Worm (Caenorhabditis elegans) whole organism, L1 larva: Measurements from ENCODE around the gene C07A4.2.

Experiments
- C16A3.4 ChIP-seq: fragments of 150-350 bp; optimal IDR thresholded peaks from 2 replicates; lab custom pipeline; 2014; ENCODE audit warnings: missing biosample characterization, missing genetic modification characterization
- C34B4.2 ChIP-seq: sonication (generic microtip); optimal IDR thresholded peaks from 2 replicates; lab custom pipeline; 2017; ENCODE audit warnings: mild to moderate bottlenecking, missing genetic modification characterization, missing compliant biosample characterization
- F16B12.6 ChIP-seq: fragments of 150-350 bp; optimal IDR thresholded peaks from 2 replicates; lab custom pipeline; 2014; ENCODE audit warnings: missing biosample characterization, missing genetic modification characterization
- Y116A8C.19 ChIP-seq: sonication (generic microtip); optimal IDR thresholded peaks from 2 replicates; lab custom pipeline; 2016; ENCODE audit warnings: missing compliant biosample characterization, missing genetic modification characterization, borderline replicate concordance
- aha-1 ChIP-seq: fragments of 150-350 bp; optimal IDR thresholded peaks from 2 replicates; lab custom pipeline; 2014; ENCODE audit warnings: missing biosample characterization, missing genetic modification characterization
- alr-1 ChIP-seq: fragments of 200-800 bp; sonication (Bioruptor generic); optimal IDR thresholded peaks from 2 replicates; lab custom pipeline; 2018; ENCODE audit warnings: borderline replicate concordance, mild to moderate bottlenecking, missing genetic modification characterization, missing compliant biosample characterization
- aly-2 ChIP-seq: fragments of 150-350 bp; optimal IDR thresholded peaks from 2 replicates; lab custom pipeline; 2014; ENCODE audit warnings: missing biosample characterization, missing genetic modification characterization
- blmp-1 ChIP-seq: fragments of 150-350 bp; optimal IDR thresholded peaks from 2 replicates; lab custom pipeline; 2014; ENCODE audit warnings: missing biosample characterization, missing genetic modification characterization
- ceh-82 ChIP-seq, 3 experiments: fragments of 150-350 bp in 1 of 3; sonication (generic microtip) in 2 of 3; optimal IDR thresholded peaks; 2 replicates each; lab custom pipeline; 2014 to 2017; ENCODE audit warnings: missing biosample characterization in 3 of 3, missing genetic modification characterization in 3 of 3
- ceh-90 ChIP-seq: sonication (generic microtip); optimal IDR thresholded peaks from 2 replicates; lab custom pipeline; 2016; ENCODE audit warnings: missing genetic modification characterization, missing compliant biosample characterization
- efl-1 ChIP-seq, 4 experiments: fragments of 150-350 bp; optimal IDR thresholded peaks in 3 of 4; peaks in 1 of 4; 1 replicate in 1 of 4; 2 replicates in 3 of 4; lab custom pipeline; 2014; ENCODE audit warnings: missing biosample characterization in 2 of 4, missing genetic modification characterization in 2 of 4, missing genetic modification reagents in 2 of 4
- egl-13 ChIP-seq: sonication (generic microtip); optimal IDR thresholded peaks from 2 replicates; lab custom pipeline; 2016; ENCODE audit warnings: missing genotype, missing genetic modification reagents, missing genetic modification characterization, missing compliant biosample characterization
- egl-27 ChIP-seq, 2 experiments: fragments of 150-350 bp in 1 of 2; sonication (generic microtip); optimal IDR thresholded peaks; 3 replicates each; lab custom pipeline; 2017 to 2018; ENCODE audit warnings: missing biosample characterization in 2 of 2, missing genetic modification characterization in 2 of 2, missing genetic modification reagents in 2 of 2
- elt-2 ChIP-seq: sonication (generic microtip); optimal IDR thresholded peaks from 2 replicates; lab custom pipeline; 2016; ENCODE audit warnings: missing genetic modification characterization, mild to moderate bottlenecking, inconsistent platforms, missing compliant biosample characterization, missing genetic modification reagents
- ets-5 ChIP-seq: fragments of 200-800 bp; sonication (Bioruptor generic); IDR thresholded peaks from 2 replicates; pipeline ENCODE4 v1.3.6; 2022; ENCODE audit warnings: missing genetic modification characterization, missing compliant biosample characterization
- fkh-8 ChIP-seq: sonication (generic microtip); optimal IDR thresholded peaks from 2 replicates; lab custom pipeline; 2016; ENCODE audit warnings: mild to moderate bottlenecking, missing genetic modification characterization, missing compliant biosample characterization
- fos-1 ChIP-seq: fragments of 150-350 bp; optimal IDR thresholded peaks from 2 replicates; lab custom pipeline; 2014; ENCODE audit warnings: missing biosample characterization, missing genetic modification characterization
- grh-1 ChIP-seq: fragments of 200-800 bp; sonication (Bioruptor generic); IDR thresholded peaks from 2 replicates; pipeline ENCODE4 v1.3.6; 2022; ENCODE audit warnings: missing genetic modification reagents, missing genetic modification characterization, missing compliant biosample characterization
- hpl-2 ChIP-seq: fragments of 150-350 bp; optimal IDR thresholded peaks from 2 replicates; lab custom pipeline; 2014; ENCODE audit warnings: missing biosample characterization, missing genetic modification reagents, missing genetic modification characterization
- irx-1 ChIP-seq: sonication (generic microtip); optimal IDR thresholded peaks from 2 replicates; lab custom pipeline; 2016; ENCODE audit warnings: missing genetic modification characterization, missing compliant biosample characterization
- isw-1 ChIP-seq: fragments of 200-800 bp; sonication (Bioruptor generic); IDR thresholded peaks from 2 replicates; pipeline ENCODE4 v1.3.6; 2022; ENCODE audit warnings: missing genetic modification characterization, missing compliant biosample characterization
- jun-1 ChIP-seq: fragments of 150-350 bp; optimal IDR thresholded peaks from 2 replicates; lab custom pipeline; 2014; ENCODE audit warnings: missing biosample characterization, missing genetic modification reagents, missing genetic modification characterization
- lin-14 ChIP-seq: fragments of 200-800 bp; sonication (Bioruptor generic); optimal IDR thresholded peaks from 2 replicates; lab custom pipeline; 2018; ENCODE audit warnings: mild to moderate bottlenecking, missing genetic modification characterization, moderate library complexity, missing compliant biosample characterization
- lsy-2 ChIP-seq, 2 experiments: fragments of 150-350 bp; optimal IDR thresholded peaks; 2 replicates each; lab custom pipeline; 2014; ENCODE audit warnings: missing biosample characterization in 2 of 2, missing genetic modification characterization in 2 of 2
- mdl-1 ChIP-seq, 2 experiments: fragments of 150-350 bp; optimal IDR thresholded peaks; 2 replicates each; lab custom pipeline; 2014 to 2017; ENCODE audit warnings: missing biosample characterization in 2 of 2, missing genetic modification characterization in 2 of 2, inconsistent platforms in 1 of 2
- mep-1 ChIP-seq: fragments of 150-350 bp; optimal IDR thresholded peaks from 2 replicates; lab custom pipeline; 2014; ENCODE audit warnings: missing biosample characterization, missing genetic modification characterization
- nhr-11 ChIP-seq: fragments of 150-350 bp; optimal IDR thresholded peaks from 2 replicates; lab custom pipeline; 2014; ENCODE audit warnings: missing biosample characterization, missing genetic modification characterization
- nhr-19 ChIP-seq: fragments of 200-800 bp; sonication (Bioruptor generic); conservative IDR thresholded peaks from 2 replicates; pipeline ENCODE4 v1.3.6; 2022; ENCODE audit warnings: missing genetic modification characterization, missing compliant biosample characterization
- nhr-20 ChIP-seq: sonication (generic microtip); optimal IDR thresholded peaks from 2 replicates; lab custom pipeline; 2016; ENCODE audit warnings: mild to moderate bottlenecking, missing genetic modification characterization, missing compliant biosample characterization
- nhr-237 ChIP-seq: fragments of 150-350 bp; optimal IDR thresholded peaks from 2 replicates; lab custom pipeline; 2014; ENCODE audit warnings: missing biosample characterization, missing genetic modification characterization
- nhr-47 ChIP-seq: sonication (generic microtip); optimal IDR thresholded peaks from 2 replicates; lab custom pipeline; 2016; ENCODE audit warnings: mild to moderate bottlenecking, missing genetic modification characterization, moderate library complexity, missing compliant biosample characterization
- nhr-76 ChIP-seq: sonication (generic microtip); optimal IDR thresholded peaks from 2 replicates; lab custom pipeline; 2017; ENCODE audit warnings: missing biosample characterization, missing genetic modification characterization
- nhr-77 ChIP-seq: fragments of 150-350 bp; optimal IDR thresholded peaks from 2 replicates; lab custom pipeline; 2014; ENCODE audit warnings: missing biosample characterization, missing genetic modification characterization
- nhr-85 ChIP-seq: sonication (generic microtip); peaks from one replicate; lab custom pipeline; 2016; ENCODE audit warnings: missing genetic modification characterization, inconsistent platforms, missing compliant biosample characterization
- nhr-90 ChIP-seq: sonication (generic microtip); optimal IDR thresholded peaks from 2 replicates; lab custom pipeline; 2016; ENCODE audit warnings: mild to moderate bottlenecking, missing genetic modification characterization, missing compliant biosample characterization; ENCODE audit not compliant: poor library complexity
- pag-3 ChIP-seq: sonication (generic microtip); optimal IDR thresholded peaks from 2 replicates; lab custom pipeline; 2017; ENCODE audit warnings: missing genetic modification characterization, mild to moderate bottlenecking, missing compliant biosample characterization, antibody characterized with exemption, borderline replicate concordance; ENCODE audit not compliant: insufficient read depth
- pax-3 ChIP-seq: fragments of 200-800 bp; sonication (Bioruptor generic); optimal IDR thresholded peaks from 2 replicates; lab custom pipeline; 2018; ENCODE audit warnings: mild to moderate bottlenecking, missing genetic modification characterization, moderate library complexity, missing compliant biosample characterization
- snu-23 ChIP-seq: sonication (generic microtip); optimal IDR thresholded peaks from 2 replicates; lab custom pipeline; 2016; ENCODE audit warnings: missing genetic modification characterization, missing compliant biosample characterization
- sox-4 ChIP-seq: sonication (generic microtip); optimal IDR thresholded peaks from 2 replicates; lab custom pipeline; 2016; ENCODE audit warnings: missing genetic modification characterization, missing compliant biosample characterization
- sptf-1 ChIP-seq: fragments of 150-350 bp; optimal IDR thresholded peaks from 2 replicates; lab custom pipeline; 2014; ENCODE audit warnings: missing biosample characterization, missing genetic modification characterization
- sup-37 ChIP-seq: fragments of 200-800 bp; sonication (Bioruptor generic); optimal IDR thresholded peaks from 2 replicates; lab custom pipeline; 2018; ENCODE audit warnings: mild to moderate bottlenecking, missing genetic modification characterization, missing compliant biosample characterization
- swsn-7 ChIP-seq: sonication (generic microtip); optimal IDR thresholded peaks from 2 replicates; lab custom pipeline; 2016; ENCODE audit warnings: missing genetic modification characterization, missing compliant biosample characterization
- tlp-1 ChIP-seq: fragments of 150-350 bp; optimal IDR thresholded peaks from 2 replicates; lab custom pipeline; 2014; ENCODE audit warnings: missing biosample characterization, missing genetic modification characterization
- unc-86 ChIP-seq: sonication (generic microtip); optimal IDR thresholded peaks from 2 replicates; lab custom pipeline; 2016; ENCODE audit warnings: missing genetic modification characterization, missing compliant biosample characterization
- xbp-1 ChIP-seq: sonication (generic microtip); optimal IDR thresholded peaks from 2 replicates; lab custom pipeline; 2016; ENCODE audit warnings: missing genetic modification characterization, missing compliant biosample characterization
- zip-4 ChIP-seq: fragments of 200-800 bp; sonication (Bioruptor generic); optimal IDR thresholded peaks from 2 replicates; lab custom pipeline; 2018; ENCODE audit warnings: mild to moderate bottlenecking, missing genetic modification characterization, moderate library complexity, missing compliant biosample characterization
- ztf-4 ChIP-seq: fragments of 150-350 bp; optimal IDR thresholded peaks from 2 replicates; lab custom pipeline; 2014; ENCODE audit warnings: missing biosample characterization, missing genetic modification characterization

C07A4.2 gene

DNA sequence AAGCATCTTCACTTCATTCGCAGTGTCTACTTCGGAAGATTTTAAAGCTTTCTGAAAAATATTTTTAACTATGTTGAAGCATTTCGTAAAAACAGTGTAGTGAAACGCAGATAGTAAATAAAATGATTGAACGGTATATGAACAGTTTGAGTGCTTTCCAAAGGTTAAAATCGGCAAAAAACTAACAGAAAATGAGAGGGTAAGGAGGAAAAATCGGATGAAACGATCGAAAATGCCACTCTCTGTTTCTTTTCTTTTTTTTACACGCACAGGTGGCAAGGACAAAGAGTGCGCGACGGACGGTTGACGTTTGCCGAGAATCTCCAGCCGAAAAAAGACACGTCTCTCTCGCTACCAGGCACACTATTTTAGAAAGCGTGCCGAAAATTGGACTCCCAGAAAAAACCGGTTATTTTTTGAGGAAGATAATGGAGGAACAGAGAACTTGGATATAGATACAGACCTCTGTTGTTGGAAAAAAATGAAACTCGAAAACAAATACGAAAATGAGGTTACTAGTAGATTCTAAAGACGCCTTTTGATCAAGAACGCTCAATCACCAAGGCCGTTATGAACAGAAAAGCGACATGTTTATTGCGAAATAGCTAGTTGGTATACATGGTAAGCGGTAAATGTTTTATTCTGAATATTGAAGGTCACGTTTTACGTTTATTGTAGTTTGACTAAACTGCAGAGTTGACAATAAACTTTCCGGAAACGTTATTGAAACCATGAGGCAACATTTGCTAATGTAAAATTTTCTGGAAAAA is 22.5 kb downstream of the C07A4.2 start, which contains the start of gene myrf-2 (continued):
- no peak for TF ChIP-seq mdl-1 (tag; optimal IDR thresholded peaks at IDR 0.05; lab: Kevin White, UChicago)
- TF ChIP-seq grh-1 (GFP tag; lab: Robert Waterston, UW), result peak; percentile 91
- TF ChIP-seq nhr-237 (tag; lab: Kevin White, UChicago), result no peak
- TF ChIP-seq lin-14 (GFP tag; lab: Kevin White, UChicago), result peak; percentile 89
- peak; percentile 33 for TF ChIP-seq xbp-1
- peak; percentile 89 for TF ChIP-seq blmp-1 (tag; lab: Kevin White, UChicago)
- no peak for TF ChIP-seq efl-1 (optimal IDR thresholded peaks at IDR 0.05; lab: Kevin White, UChicago)
- TF ChIP-seq efl-1 (GFP tag; optimal IDR thresholded peaks at IDR 0.05 in 1 of 2; lab: Kevin White, UChicago), result no peak
- TF ChIP-seq nhr-20 (tag; lab: Kevin White, UChicago), result peak; percentile 59
- TF ChIP-seq lsy-2 (tag; optimal IDR thresholded peaks at IDR 0.05; lab: Kevin White, UChicago), result peak in 1 of 2 experiments; percentile 20
- no peak for TF ChIP-seq egl-13
- TF ChIP-seq irx-1 (tag; lab: Kevin White, UChicago), result no peak
- peak; percentile 19 for TF ChIP-seq nhr-90 (tag; lab: Kevin White, UChicago)
- TF ChIP-seq ztf-4 (tag; lab: Kevin White, UChicago), result no peak
- peak; percentile 63 for TF ChIP-seq zip-4
- TF ChIP-seq snu-23 (GFP tag; lab: Kevin White, UChicago), result peak; percentile 47
- peak; percentile 87 for TF ChIP-seq pag-3 (tag; lab: Kevin White, UChicago)
- TF ChIP-seq unc-86 (tag; lab: Kevin White, UChicago), result no peak
- no peak for TF ChIP-seq nhr-76 (tag; lab: Kevin White, UChicago)
- TF ChIP-seq nhr-11 (tag; lab: Kevin White, UChicago), result no peak
- peak; percentile 90 for TF ChIP-seq nhr-85 (tag; lab: Kevin White, UChicago)

DNA sequence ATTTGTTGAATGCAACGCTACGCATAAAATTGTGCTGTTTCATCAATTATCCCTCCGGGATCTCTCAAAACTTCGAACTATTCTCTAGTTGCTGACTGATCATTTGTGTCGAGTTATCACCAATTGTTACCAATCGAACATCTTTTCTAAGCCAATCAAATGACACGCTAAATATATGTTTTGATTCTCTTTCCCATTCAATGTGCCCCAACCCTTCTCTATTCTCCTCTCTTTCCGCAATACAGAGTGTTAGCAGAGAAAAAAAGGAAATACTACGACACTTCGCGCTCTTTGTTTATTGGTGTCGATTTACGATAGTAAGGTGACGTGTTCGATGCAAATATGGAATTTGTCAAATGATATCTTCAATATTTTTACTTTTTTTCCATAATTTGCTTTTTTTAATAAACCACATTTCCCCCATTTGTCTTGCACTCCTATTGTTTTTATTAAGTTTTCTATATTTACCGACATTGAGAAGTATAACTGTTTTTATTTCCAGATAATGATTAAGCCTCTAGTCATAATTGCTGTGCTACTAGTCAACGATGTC is 25.3 kb downstream of the C07A4.2 start, which contains the start of gene nucb-1:
Gene nucb-1 (plus strand): TSS at position 503 of the 553 bp plus-strand sequence.
- TF ChIP-seq sup-37 (GFP tag; lab: Kevin White, UChicago) (no peak), isw-1 (GFP tag; lab: Robert Waterston, UW) (peak; percentile 35), swsn-7 (tag; lab: Kevin White, UChicago) (peak; percentile 83), sox-4 (peak; percentile 12), pax-3 (no peak), egl-27 (tag; optimal IDR thresholded peaks at IDR 0.05; lab: Kevin White, UChicago) (peak; percentile 35 to 45), Y116A8C.19 (tag; lab: Kevin White, UChicago) (no peak), C16A3.4 (tag; lab: Kevin White, UChicago) (peak; percentile 94), nhr-77 (tag; lab: Kevin White, UChicago) (peak; percentile 69), C34B4.2 (tag; lab: Kevin White, UChicago) (no peak), ceh-82 (tag; optimal IDR thresholded peaks at IDR 0.05; lab: Kevin White, UChicago) (peak; percentile 68 to 82 (median 79)), aly-2 (tag; lab: Kevin White, UChicago) (peak; percentile 53), alr-1 (tag; lab: Kevin White, UChicago) (no peak), fos-1 (tag; lab: Kevin White, UChicago) (peak; percentile 79), jun-1 (tag; lab: Kevin White, UChicago) (peak; percentile 49), tlp-1 (no peak), hpl-2 (GFP tag; lab: Kevin White, UChicago) (peak; percentile 32), aha-1 (tag; lab: Kevin White, UChicago) (no peak), nhr-76 (tag; lab: Kevin White, UChicago) (no peak), elt-2 (peak; percentile 25), blmp-1 (tag; lab: Kevin White, UChicago) (peak; percentile 84), sptf-1 (tag; lab: Kevin White, UChicago) (no peak), ets-5 (GFP tag; lab: Robert Waterston, UW) (no peak), irx-1 (tag; lab: Kevin White, UChicago) (peak; percentile 16), mep-1 (tag; lab: Kevin White, UChicago) (peak; percentile 79), ceh-90 (tag; lab: Kevin White, UChicago) (no peak), pag-3 (tag; lab: Kevin White, UChicago) (no peak), xbp-1 (peak; percentile 98), fkh-8 (tag; lab: Kevin White, UChicago) (peak; percentile 54), efl-1 (optimal IDR thresholded peaks at IDR 0.05; lab: Kevin White, UChicago) (peak; percentile 71 to 75), efl-1 (GFP tag; optimal IDR thresholded peaks at IDR 0.05 in 1 of 2; lab: Kevin White, UChicago) (peak; percentile 27 to 96), nhr-19 (GFP tag; lab: Robert Waterston, UW) (peak; percentile 74), nhr-47 (tag; lab: Kevin White, UChicago) (peak; percentile 85), F16B12.6 (tag; lab: Kevin White, UChicago) (no peak)
